Fruit fly (Drosophila melanogaster) S2 (cell line): Measurements from ENCODE around the gene CG15210.

Experiments used
- CG8478 ChIP-seq: fragments of >200 bp; optimal IDR thresholded peaks from 2 replicates; lab custom pipeline; 2018
- CTCF ChIP-seq, 2 experiments: fragments of >200 bp; optimal IDR thresholded peaks; 2 replicates each; lab custom pipeline; 2018

- TF ChIP-seq CTCF (optimal IDR thresholded peaks at IDR 0.05; lab: Kevin White, UChicago) (no peak), CG8478 (no peak)
Measured at dm6 chrX:10814832-10815372, 24.1 kb upstream of the CG15210 start.
